Worm (Caenorhabditis elegans) whole organism, midembryonic: Measurements from ENCODE around the gene F19F10.3.

Experiments used
- cog-1 ChIP-seq: sonication (generic microtip); optimal IDR thresholded peaks from 2 replicates; lab custom pipeline; 2016; ENCODE audit warnings: missing genetic modification characterization, missing compliant biosample characterization
- flt-1 ChIP-seq: fragments of 200-800 bp; sonication (Bioruptor generic); IDR thresholded peaks from 2 replicates; pipeline ENCODE4 v1.3.6; 2022; ENCODE audit warnings: missing genetic modification characterization, missing compliant biosample characterization
- klf-2 ChIP-seq: fragments of 200-800 bp; sonication (Bioruptor generic); conservative IDR thresholded peaks from 2 replicates; pipeline ENCODE4 v1.3.6; 2022; ENCODE audit warnings: missing genetic modification reagents, missing genetic modification characterization, missing compliant biosample characterization
- med-1 ChIP-seq: sonication (generic microtip); optimal IDR thresholded peaks from 2 replicates; lab custom pipeline; 2017; ENCODE audit warnings: missing genetic modification characterization, mild to moderate bottlenecking, missing compliant biosample characterization, antibody characterized with exemption, missing genetic modification reagents; ENCODE audit not compliant: insufficient read depth
- ref-1 ChIP-seq: fragments of 200-800 bp; sonication (Bioruptor generic); conservative IDR thresholded peaks from 2 replicates; pipeline ENCODE4 v1.3.6; 2022; ENCODE audit warnings: missing genetic modification reagents, missing genetic modification characterization, missing compliant biosample characterization
- ztf-29 ChIP-seq: fragments of 200-800 bp; sonication (Bioruptor generic); IDR thresholded peaks from 2 replicates; pipeline ENCODE4 v1.3.6; 2022; ENCODE audit warnings: missing genetic modification reagents, missing genetic modification characterization, missing compliant biosample characterization

DNA sequence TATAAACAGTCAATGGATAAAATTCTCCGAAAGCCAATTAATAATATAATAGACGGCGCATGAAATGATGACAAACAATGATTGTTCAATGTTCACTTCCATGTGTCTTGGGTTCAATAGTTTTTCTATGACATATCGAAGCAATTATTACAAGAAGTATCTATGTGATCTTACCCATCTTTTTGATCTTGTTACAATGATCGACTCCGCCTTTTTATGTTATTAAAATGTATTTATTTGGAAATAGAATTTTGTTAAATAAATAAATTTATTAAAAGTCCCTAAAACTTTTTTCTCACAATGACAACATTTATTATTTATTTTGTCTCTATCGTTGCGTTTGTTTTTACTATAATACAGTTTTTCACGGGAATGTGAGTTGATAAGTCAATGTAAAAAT lies 22.1 kb upstream of the F19F10.3 start, which contains the start of gene swt-2:
- TF ChIP-seq med-1 (GFP tag; lab: Kevin White, UChicago) (no peak), klf-2 (GFP tag; lab: Robert Waterston, UW) (no peak), ztf-29 (GFP tag; lab: Robert Waterston, UW) (no peak), ref-1 (no peak), cog-1 (tag; lab: Kevin White, UChicago) (no peak), flt-1 (GFP tag; lab: Robert Waterston, UW) (no peak)
